Worm (Caenorhabditis elegans) whole organism, young adult: ENCODE data around the gene F19H6.5.
A peak's percentile ranks its signal among the peaks of the same experiment; 100 is the strongest.

ENCODE experiments used
- B0261.1 ChIP-seq: sonication (generic microtip); optimal IDR thresholded peaks from 2 replicates; lab custom pipeline; 2016; ENCODE audit warnings: mild to moderate bottlenecking, missing genetic modification characterization, moderate library complexity, missing compliant biosample characterization
- C06A6.2 ChIP-seq: fragments of 200-800 bp; sonication (Bioruptor generic); conservative IDR thresholded peaks from 2 replicates; pipeline ENCODE4 v1.3.6; 2022; ENCODE audit warnings: missing genetic modification characterization, missing compliant biosample characterization
- F23B12.7 ChIP-seq: sonication (generic microtip); optimal IDR thresholded peaks from 2 replicates; lab custom pipeline; 2017; ENCODE audit warnings: missing genetic modification characterization, mild to moderate bottlenecking, missing compliant biosample characterization, antibody characterized with exemption, moderate library complexity; ENCODE audit not compliant: insufficient read depth
- F57C9.4 ChIP-seq: sonication (generic microtip); optimal IDR thresholded peaks from 2 replicates; lab custom pipeline; 2017; ENCODE audit warnings: mild to moderate bottlenecking, missing genetic modification characterization, missing compliant biosample characterization
- K11D2.4 ChIP-seq: fragments of 200-800 bp; sonication (Bioruptor generic); IDR thresholded peaks from 2 replicates; pipeline ENCODE4 v1.3.6; 2022; ENCODE audit warnings: missing genetic modification reagents, missing genetic modification characterization, missing compliant biosample characterization
- T26A5.8 ChIP-seq: sonication (generic microtip); optimal IDR thresholded peaks from 2 replicates; lab custom pipeline; 2016; ENCODE audit warnings: missing genetic modification characterization, missing compliant biosample characterization
- Y56A3A.18 ChIP-seq: fragments of 200-800 bp; sonication (Bioruptor generic); IDR thresholded peaks from 2 replicates; pipeline ENCODE4 v1.3.6; 2022; ENCODE audit warnings: missing genetic modification reagents, missing genetic modification characterization, missing compliant biosample characterization
- Y79H2A.3 ChIP-seq: fragments of 200-800 bp; sonication (Bioruptor generic); conservative IDR thresholded peaks from 2 replicates; pipeline ENCODE4 v1.3.6; 2022; ENCODE audit warnings: missing genetic modification reagents, missing genetic modification characterization, missing compliant biosample characterization
- ama-1 ChIP-seq, 3 experiments: fragments of 150-350 bp in 1 of 3; sonication (generic microtip) in 2 of 3; optimal IDR thresholded peaks; 2 replicates each; lab custom pipeline; 2014 to 2018; ENCODE audit warnings: missing biosample characterization in 2 of 3, missing genetic modification characterization in 2 of 3, missing genetic modification reagents in 2 of 3
- aptf-3 ChIP-seq: fragments of 200-800 bp; sonication (Bioruptor generic); IDR thresholded peaks from 2 replicates; pipeline ENCODE4 v1.3.6; 2022; ENCODE audit warnings: missing genetic modification characterization, missing compliant biosample characterization
- atf-7 ChIP-seq: sonication (generic microtip); optimal IDR thresholded peaks from 2 replicates; lab custom pipeline; 2017; ENCODE audit warnings: mild to moderate bottlenecking, missing genetic modification characterization, missing compliant biosample characterization
- attf-3 ChIP-seq: fragments of 200-800 bp; sonication (Bioruptor generic); conservative IDR thresholded peaks from 2 replicates; pipeline ENCODE4 v1.3.6; 2022; ENCODE audit warnings: missing genetic modification reagents, missing genetic modification characterization, missing compliant biosample characterization
- attf-5 ChIP-seq: fragments of 200-800 bp; sonication (Bioruptor generic); optimal IDR thresholded peaks from 2 replicates; lab custom pipeline; 2018; ENCODE audit warnings: mild to moderate bottlenecking, missing genetic modification characterization, missing compliant biosample characterization
- attf-6 ChIP-seq: fragments of 200-800 bp; sonication (Bioruptor generic); IDR thresholded peaks from 2 replicates; pipeline ENCODE4 v1.3.6; 2022; ENCODE audit warnings: missing genetic modification reagents, missing genetic modification characterization, missing compliant biosample characterization
- bed-1 ChIP-seq: fragments of 200-800 bp; sonication (Bioruptor generic); IDR thresholded peaks from 2 replicates; pipeline ENCODE4 v1.3.6; 2022; ENCODE audit warnings: missing genetic modification reagents, missing genetic modification characterization, missing compliant biosample characterization
- cebp-1 ChIP-seq, 2 experiments: fragments of 200-800 bp in 1 of 2; sonication (Bioruptor generic) in 1 of 2; sonication (generic microtip) in 1 of 2; IDR thresholded peaks in 1 of 2; optimal IDR thresholded peaks in 1 of 2; 2 replicates each; pipeline versions ENCODE4 v1.3.6 to Lab custom; 2017 to 2022; ENCODE audit warnings: missing compliant biosample characterization in 2 of 2, missing genetic modification characterization in 2 of 2, mild to moderate bottlenecking in 1 of 2, missing genetic modification reagents in 1 of 2, moderate library complexity in 1 of 2
- ceh-27 ChIP-seq: fragments of 200-800 bp; sonication (Bioruptor generic); optimal IDR thresholded peaks from 2 replicates; lab custom pipeline; 2018; ENCODE audit warnings: mild to moderate bottlenecking, missing genetic modification characterization, moderate library complexity, missing compliant biosample characterization
- die-1 ChIP-seq: sonication (generic microtip); optimal IDR thresholded peaks from 2 replicates; lab custom pipeline; 2016; ENCODE audit warnings: missing genotype, mild to moderate bottlenecking, missing genetic modification characterization, missing compliant biosample characterization
- dpl-1 ChIP-seq: fragments of 150-350 bp; optimal IDR thresholded peaks from 2 replicates; lab custom pipeline; 2014; ENCODE audit warnings: missing biosample characterization, missing genetic modification reagents, missing genetic modification characterization
- egl-18 ChIP-seq: fragments of 200-800 bp; sonication (Bioruptor generic); IDR thresholded peaks from 2 replicates; pipeline ENCODE4 v1.3.6; 2022; ENCODE audit warnings: missing genetic modification reagents, missing genetic modification characterization, missing compliant biosample characterization
- egl-44 ChIP-seq: fragments of 200-800 bp; sonication (Bioruptor generic); IDR thresholded peaks from 2 replicates; pipeline ENCODE4 v1.3.6; 2022; ENCODE audit warnings: missing genetic modification reagents, missing genetic modification characterization, missing compliant biosample characterization
- egrh-3 ChIP-seq: fragments of 200-800 bp; sonication (Bioruptor generic); IDR thresholded peaks from 2 replicates; pipeline ENCODE4 v1.3.6; 2022; ENCODE audit warnings: missing genetic modification reagents, missing genetic modification characterization, missing compliant biosample characterization
- ekl-4 ChIP-seq: fragments of 200-800 bp; sonication (Bioruptor generic); IDR thresholded peaks from 2 replicates; pipeline ENCODE4 v1.3.6; 2022; ENCODE audit warnings: missing genetic modification reagents, missing genetic modification characterization, missing compliant biosample characterization
- ets-4 ChIP-seq: fragments of 200-800 bp; sonication (Bioruptor generic); optimal IDR thresholded peaks from 2 replicates; lab custom pipeline; 2018; ENCODE audit warnings: mild to moderate bottlenecking, missing genetic modification characterization, missing compliant biosample characterization
- hsf-1 ChIP-seq: fragments of 200-800 bp; sonication (Bioruptor generic); IDR thresholded peaks from 2 replicates; pipeline ENCODE4 v1.3.6; 2022; ENCODE audit warnings: missing genetic modification reagents, missing genetic modification characterization, missing compliant biosample characterization
- lin-26 ChIP-seq: fragments of 200-800 bp; sonication (Bioruptor generic); IDR thresholded peaks from 2 replicates; pipeline ENCODE4 v1.3.6; 2022; ENCODE audit warnings: missing genetic modification reagents, missing genetic modification characterization, missing compliant biosample characterization
- lin-54 ChIP-seq: fragments of 200-800 bp; sonication (Bioruptor generic); optimal IDR thresholded peaks from 2 replicates; lab custom pipeline; 2018; ENCODE audit warnings: mild to moderate bottlenecking, missing genetic modification characterization, missing compliant biosample characterization
- lsl-1 ChIP-seq: fragments of 200-800 bp; sonication (Bioruptor generic); optimal IDR thresholded peaks from 2 replicates; lab custom pipeline; 2018; ENCODE audit warnings: mild to moderate bottlenecking, missing genetic modification characterization, moderate library complexity, missing compliant biosample characterization
- madf-8 ChIP-seq: fragments of 200-800 bp; sonication (Bioruptor generic); conservative IDR thresholded peaks from 2 replicates; pipeline ENCODE4 v1.3.6; 2022; ENCODE audit warnings: missing genetic modification reagents, missing genetic modification characterization, missing compliant biosample characterization
- mes-4 ChIP-seq: sonication (generic microtip); optimal IDR thresholded peaks from 2 replicates; lab custom pipeline; 2016; ENCODE audit warnings: missing genotype, missing genetic modification characterization, missing compliant biosample characterization
- nhr-90 ChIP-seq: sonication (generic microtip); optimal IDR thresholded peaks from 2 replicates; lab custom pipeline; 2016; ENCODE audit warnings: missing genotype, mild to moderate bottlenecking, missing genetic modification characterization, missing compliant biosample characterization
- pha-4 ChIP-seq: fragments of 150-350 bp; sonication (generic microtip); optimal IDR thresholded peaks from 2 replicates; lab custom pipeline; 2014; ENCODE audit warnings: missing biosample characterization, missing genetic modification reagents, missing genetic modification characterization
- rec-8 ChIP-seq, 2 experiments: sonication (generic microtip); optimal IDR thresholded peaks; 2 replicates each; lab custom pipeline; 2016; ENCODE audit warnings: mild to moderate bottlenecking in 2 of 2, missing genetic modification characterization in 2 of 2, missing genetic modification reagents in 2 of 2, missing genotype in 2 of 2, missing biosample characterization in 1 of 2, missing compliant biosample characterization in 1 of 2, moderate library complexity in 1 of 2
- sdz-38 ChIP-seq: sonication (generic microtip); optimal IDR thresholded peaks from 2 replicates; lab custom pipeline; 2016; ENCODE audit warnings: missing genotype, missing genetic modification characterization, missing compliant biosample characterization
- snpc-1.3 ChIP-seq: sonication (generic microtip); optimal IDR thresholded peaks from 2 replicates; lab custom pipeline; 2017; ENCODE audit warnings: missing genetic modification characterization, mild to moderate bottlenecking, missing compliant biosample characterization, antibody characterized with exemption, moderate library complexity, missing genotype, missing genetic modification reagents; ENCODE audit not compliant: insufficient read depth
- snpc-4 ChIP-seq, 5 experiments: fragments of 150-350 bp in 1 of 5; sonication (generic microtip) in 4 of 5; optimal IDR thresholded peaks; 2 replicates each; lab custom pipeline; 2014 to 2018; ENCODE audit warnings: missing genetic modification characterization in 5 of 5, missing biosample characterization in 3 of 5, antibody characterized with exemption in 2 of 5, mild to moderate bottlenecking in 2 of 5, missing compliant biosample characterization in 2 of 5, missing genotype in 2 of 5, moderate library complexity in 2 of 5, missing genetic modification reagents in 1 of 5
- tbp1 ChIP-seq: fragments of 200-800 bp; sonication (Bioruptor generic); optimal IDR thresholded peaks from 2 replicates; lab custom pipeline; 2018; ENCODE audit warnings: mild to moderate bottlenecking, missing genetic modification characterization, missing compliant biosample characterization
- tbx-9 ChIP-seq: sonication (generic microtip); optimal IDR thresholded peaks from 2 replicates; lab custom pipeline; 2016; ENCODE audit warnings: borderline replicate concordance, missing genetic modification characterization, inconsistent platforms, missing compliant biosample characterization
- unc-62 ChIP-seq: fragments of 150-350 bp; optimal IDR thresholded peaks from 2 replicates; lab custom pipeline; 2014; ENCODE audit warnings: missing biosample characterization, missing genetic modification reagents, missing genetic modification characterization
- ztf-3 ChIP-seq: fragments of 200-800 bp; sonication (Bioruptor generic); optimal IDR thresholded peaks from 2 replicates; lab custom pipeline; 2018; ENCODE audit warnings: mild to moderate bottlenecking, missing genetic modification characterization, missing compliant biosample characterization
- ztf-6 ChIP-seq: fragments of 200-800 bp; sonication (Bioruptor generic); IDR thresholded peaks from 2 replicates; pipeline ENCODE4 v1.3.6; 2022; ENCODE audit warnings: missing genetic modification reagents, missing genetic modification characterization, missing compliant biosample characterization

The F19H6.5 gene

ce11 chrX:12378293-12378692, 13.6 kb upstream of the F19H6.5 start, which contains the start of gene glb-13:
glb-13 (minus strand) TSS chrX:12378393.
- no peak for TF ChIP-seq bed-1 (GFP tag; lab: Robert Waterston, UW)
- no peak for TF ChIP-seq ztf-3 (GFP tag; lab: Kevin White, UChicago)
- TF ChIP-seq unc-62: no peak
- no peak for TF ChIP-seq F57C9.4 (tag; lab: Kevin White, UChicago)
- no peak for TF ChIP-seq egl-18 (GFP tag; lab: Robert Waterston, UW)
- TF ChIP-seq lin-54 (GFP tag; lab: Kevin White, UChicago): no peak
- TF ChIP-seq T26A5.8 (tag; lab: Kevin White, UChicago): no peak
- TF ChIP-seq nhr-90: no peak
- TF ChIP-seq Y56A3A.18 (GFP tag; lab: Robert Waterston, UW): no peak
- TF ChIP-seq attf-6 (GFP tag; lab: Robert Waterston, UW): no peak

ce11 chrX:12375783-12376182, 11.1 kb upstream of the F19H6.5 start:
- TF ChIP-seq Y56A3A.18 (GFP tag; lab: Robert Waterston, UW): no peak
- TF ChIP-seq atf-7: no peak
- TF ChIP-seq egrh-3 (GFP tag; lab: Robert Waterston, UW): no peak
- TF ChIP-seq egl-18 (GFP tag; lab: Robert Waterston, UW): no peak
- TF ChIP-seq sdz-38: no peak

DNA sequence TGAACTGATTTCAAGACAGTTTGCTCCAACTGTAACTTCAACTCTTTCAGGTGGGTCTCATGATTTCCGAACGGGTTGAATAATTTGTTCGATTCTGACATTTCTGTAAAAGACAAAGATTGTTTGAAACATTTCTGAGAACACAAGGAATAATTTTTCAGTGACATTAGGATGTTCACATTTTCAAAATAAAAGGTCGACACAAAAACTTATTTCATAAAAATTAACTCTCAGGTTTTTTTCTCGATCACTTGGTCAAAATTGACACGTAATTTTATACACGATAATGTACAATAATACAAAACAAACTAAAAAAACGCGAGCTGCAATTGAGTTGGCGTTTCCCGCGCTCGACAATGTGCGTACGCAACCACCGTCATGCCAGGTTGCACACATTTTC, 6.6 kb upstream of the F19H6.5 start, which contains the start of gene rif-1.2:
rif-1.2 (minus strand) TSS at position 101 of the 400 bp plus-strand sequence.
- TF ChIP-seq ztf-6 (no peak), rec-8 (tag; optimal IDR thresholded peaks at IDR 0.05; lab: Kevin White, UChicago) (no peak), B0261.1 (no peak), ets-4 (GFP tag; lab: Kevin White, UChicago) (no peak), attf-3 (GFP tag; lab: Robert Waterston, UW) (no peak), pha-4 (tag; lab: Kevin White, UChicago) (no peak), Y79H2A.3 (GFP tag; lab: Robert Waterston, UW) (no peak), dpl-1 (no peak), madf-8 (GFP tag; lab: Robert Waterston, UW) (no peak)

DNA sequence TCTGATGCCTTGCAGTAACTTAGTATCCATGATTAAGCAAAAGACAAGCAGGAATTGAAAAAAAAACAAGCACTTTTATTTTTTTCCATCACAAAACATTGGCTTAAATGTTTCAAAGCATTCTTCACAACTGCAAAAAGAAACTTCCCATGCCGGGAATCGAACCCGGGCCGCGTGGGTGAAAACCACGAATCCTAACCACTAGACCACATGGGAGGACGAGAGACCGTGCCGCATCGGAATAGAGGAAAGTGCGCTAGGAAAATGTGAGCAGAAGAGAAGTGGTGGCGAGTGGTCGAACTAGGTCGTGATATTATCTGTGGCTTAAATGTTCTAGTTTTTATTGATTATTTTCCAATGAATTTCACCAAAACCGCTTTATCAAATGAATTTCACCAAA, 2.8 kb upstream of the F19H6.5 start:
- TF ChIP-seq lsl-1 (no peak), attf-5 (GFP tag; lab: Kevin White, UChicago) (peak; percentile 28), unc-62 (no peak), cebp-1 (GFP tag; IDR thresholded peaks at IDR 0.05; lab: Robert Waterston, UW) (0 out of 2 replicates have a peak, but pooled peaks have one; percentile 45), cebp-1 (tag; optimal IDR thresholded peaks at IDR 0.05; lab: Kevin White, UChicago) (no peak), snpc-1.3 (tag; lab: Kevin White, UChicago) (peak; percentile 59), tbx-9 (tag; lab: Kevin White, UChicago) (no peak), attf-6 (GFP tag; lab: Robert Waterston, UW) (0 out of 2 replicates have a peak, but pooled peaks have one; percentile 34), snpc-4 (GFP tag; optimal IDR thresholded peaks at IDR 0.05; lab: Kevin White, UChicago) (peak; percentile 14), snpc-4 (tag; optimal IDR thresholded peaks at IDR 0.05; lab: Kevin White, UChicago) (peak in 2 of 4 experiments; percentile 22 to 53), die-1 (tag; lab: Kevin White, UChicago) (peak; percentile 80), ceh-27 (GFP tag; lab: Kevin White, UChicago) (peak; percentile 75), ekl-4 (GFP tag; lab: Robert Waterston, UW) (peak; percentile 41; the same call in 1 of the 2 replicates), aptf-3 (GFP tag; lab: Robert Waterston, UW) (no peak), C06A6.2 (GFP tag; lab: Robert Waterston, UW) (0 out of 2 replicates have a peak, but pooled peaks have one; percentile 30), ama-1 (optimal IDR thresholded peaks at IDR 0.05; lab: Kevin White, UChicago) (no peak), ama-1 (GFP tag; optimal IDR thresholded peaks at IDR 0.05; lab: Kevin White, UChicago) (peak in 1 of 2 experiments; percentile 48), mes-4 (tag; lab: Kevin White, UChicago) (no peak), egl-44 (GFP tag; lab: Robert Waterston, UW) (peak; percentile 80; the same call in 1 of the 2 replicates), F23B12.7 (tag; lab: Kevin White, UChicago) (no peak), tbp1 (GFP tag; lab: Kevin White, UChicago) (peak; percentile 95), egl-18 (GFP tag; lab: Robert Waterston, UW) (no peak), K11D2.4 (GFP tag; lab: Robert Waterston, UW) (0 out of 2 replicates have a peak, but pooled peaks have one; percentile 20), hsf-1 (GFP tag; lab: Robert Waterston, UW) (no peak), lin-26 (GFP tag; lab: Robert Waterston, UW) (peak; percentile 86)
